Fruit fly (Drosophila melanogaster) whole organism: ENCODE data around the gene CG31898.

Experiments used
- CG8478 ChIP-seq: fragments of >200 bp; optimal IDR thresholded peaks from 2 replicates; lab custom pipeline; 2018; ENCODE audit warnings: inconsistent platforms
- Dll ChIP-seq: fragments of >200 bp; optimal IDR thresholded peaks from 2 replicates; lab custom pipeline; 2017
- EcR ChIP-seq, 2 experiments: fragments of >200 bp; optimal IDR thresholded peaks; 2 replicates each; lab custom pipeline; 2017; ENCODE audit warnings: missing biosample characterization in 2 of 2, missing genetic modification characterization in 2 of 2, missing genetic modification reagents in 2 of 2
- pan ChIP-seq: fragments of >200 bp; optimal IDR thresholded peaks from 2 replicates; lab custom pipeline; 2017
- psq ChIP-seq: fragments of >200 bp; optimal IDR thresholded peaks from 2 replicates; lab custom pipeline; 2017
- usp ChIP-seq: fragments of >200 bp; optimal IDR thresholded peaks from 2 replicates; lab custom pipeline; 2017; ENCODE audit warnings: missing biosample characterization, missing genetic modification characterization, mixed read lengths

CG31898 gene

DNA sequence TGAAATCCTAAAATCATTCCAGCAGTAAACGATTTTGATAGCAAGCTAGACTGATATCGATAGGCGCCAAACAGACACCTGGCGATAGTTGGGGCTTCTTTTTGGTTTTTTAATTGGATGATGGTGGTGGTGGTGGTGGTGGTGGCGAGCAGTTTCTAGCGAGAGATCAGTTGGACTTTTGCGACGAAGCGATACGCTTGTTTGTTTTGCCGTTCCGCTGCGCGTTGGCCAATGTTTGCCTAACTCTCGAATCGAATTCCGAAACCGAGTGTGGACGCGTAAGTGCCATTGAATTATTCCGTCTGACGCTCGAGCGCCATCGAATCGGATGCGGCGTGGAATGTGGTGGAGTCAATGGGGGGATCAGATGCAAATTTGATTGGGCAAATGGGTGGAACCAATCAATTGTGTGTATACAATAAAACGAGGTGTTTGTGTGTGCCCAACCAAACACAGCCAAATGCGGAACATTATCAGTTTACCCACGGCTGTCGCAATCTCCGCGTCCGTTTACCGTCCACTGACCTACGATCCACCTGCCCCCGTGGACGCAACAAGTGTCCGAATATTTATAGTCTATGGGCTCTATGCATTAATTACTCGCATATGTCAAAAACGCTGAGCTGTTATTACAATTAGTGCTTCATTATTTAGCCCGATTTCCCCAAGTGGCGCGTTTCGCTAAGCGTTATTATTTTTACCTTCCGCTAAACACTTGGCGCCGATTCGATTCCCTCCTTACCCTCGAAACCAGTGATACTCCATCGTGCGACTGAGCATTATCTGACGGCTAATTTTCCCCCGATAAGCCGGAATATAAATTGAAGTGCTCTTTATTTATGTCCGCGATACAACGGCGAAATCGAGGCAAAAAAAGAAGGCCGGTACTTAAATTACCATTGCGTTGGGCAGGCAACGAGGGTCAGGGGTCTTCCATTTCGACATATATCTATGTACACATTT, 29.6 kb upstream of the CG31898 start, which contains the start of gene CG17292:
CG17292 (plus strand) TSS at position 91 of the 963 bp plus-strand sequence.
- TF ChIP-seq pan (lab: Kevin White, UChicago) = no peak
- no peak for TF ChIP-seq psq (lab: Kevin White, UChicago)
- no peak for TF ChIP-seq Dll (lab: Kevin White, UChicago)
- no peak for TF ChIP-seq EcR (GFP tag; optimal IDR thresholded peaks at IDR 0.05; lab: Kevin White, UChicago)
- TF ChIP-seq CG8478 (lab: Kevin White, UChicago) = no peak
- no peak for TF ChIP-seq usp (GFP tag; lab: Kevin White, UChicago)

- no peak for TF ChIP-seq pan (lab: Kevin White, UChicago)
- no peak for TF ChIP-seq psq (lab: Kevin White, UChicago)
- no peak for TF ChIP-seq CG8478 (lab: Kevin White, UChicago)
- no peak for TF ChIP-seq EcR (GFP tag; optimal IDR thresholded peaks at IDR 0.05; lab: Kevin White, UChicago)
- TF ChIP-seq Dll (lab: Kevin White, UChicago) = no peak
- no peak for TF ChIP-seq usp (GFP tag; lab: Kevin White, UChicago)
These were observed 28.8 kb upstream of the CG31898 start for dm6 chr2L:8371354-8371937.

DNA sequence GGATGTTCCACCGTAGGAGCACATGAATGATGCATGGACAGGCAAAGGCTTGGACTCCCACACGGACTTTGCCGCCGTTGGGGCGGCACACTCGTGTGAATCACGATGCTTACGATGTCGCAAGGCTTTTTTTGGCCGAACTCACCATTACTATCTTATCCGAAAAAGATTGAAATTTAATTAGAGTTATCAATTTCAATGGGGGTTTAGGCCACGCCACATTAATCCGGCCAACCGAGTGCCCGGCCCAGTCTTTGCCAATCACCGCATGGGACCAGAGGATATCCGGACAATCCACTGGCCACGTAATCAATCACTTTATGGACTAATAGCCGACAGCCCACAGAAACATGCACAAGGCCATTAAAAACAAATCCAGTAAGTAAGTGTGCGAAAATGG, 28.0 kb upstream of the CG31898 start:
- no peak for TF ChIP-seq psq (lab: Kevin White, UChicago)
- no peak for TF ChIP-seq EcR (GFP tag; optimal IDR thresholded peaks at IDR 0.05; lab: Kevin White, UChicago)
- no peak for TF ChIP-seq CG8478 (lab: Kevin White, UChicago)
- TF ChIP-seq Dll (lab: Kevin White, UChicago) = no peak
- TF ChIP-seq pan (lab: Kevin White, UChicago) = no peak
- no peak for TF ChIP-seq usp (GFP tag; lab: Kevin White, UChicago)

DNA sequence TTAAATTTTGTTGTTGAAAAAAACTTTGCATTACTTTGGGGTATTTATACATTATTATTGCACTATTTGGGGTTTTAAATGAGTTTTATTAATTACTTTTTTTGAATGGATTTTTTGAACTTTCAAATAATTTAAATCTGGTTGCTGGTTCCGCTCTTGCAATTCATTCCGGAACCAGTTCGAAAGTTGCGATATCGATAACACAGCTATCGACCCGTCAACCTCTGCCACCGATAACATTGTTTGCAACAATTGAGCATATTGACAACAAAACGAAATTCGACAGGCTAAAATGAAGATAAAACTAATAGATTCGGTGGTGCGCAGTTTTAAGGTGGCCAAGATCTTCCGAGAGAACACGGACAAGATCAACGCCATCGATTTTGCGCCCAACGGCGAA, 26.0 kb upstream of the CG31898 start, which contains the start of gene Wdr82:
Wdr82 (plus strand) TSS at position 227 of the 400 bp plus-strand sequence.
- TF ChIP-seq pan (lab: Kevin White, UChicago) (no peak), psq (lab: Kevin White, UChicago) (no peak), usp (GFP tag; lab: Kevin White, UChicago) (no peak), Dll (lab: Kevin White, UChicago) (no peak), CG8478 (lab: Kevin White, UChicago) (no peak), EcR (GFP tag; optimal IDR thresholded peaks at IDR 0.05; lab: Kevin White, UChicago) (no peak)

DNA sequence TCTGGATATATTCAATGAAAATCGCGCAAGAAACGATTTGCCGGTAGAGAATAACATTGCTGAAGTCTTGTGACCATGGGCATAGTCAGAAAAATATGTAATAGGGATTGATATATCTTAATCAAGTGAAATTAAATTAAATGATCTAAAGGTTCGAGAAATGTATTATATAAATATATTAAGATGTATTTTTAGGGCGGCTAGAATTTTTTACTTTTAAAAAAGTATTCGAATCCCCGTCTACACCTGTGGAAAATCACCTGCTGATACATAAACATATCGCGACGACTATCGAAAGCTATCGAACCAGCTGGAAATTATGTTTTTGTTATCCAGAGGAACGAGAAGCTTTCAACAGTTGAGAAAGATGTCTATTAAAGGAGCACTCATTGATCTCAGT, 23.5 kb upstream of the CG31898 start, which contains the start of the genes CG13390 and CG17294:
CG13390 (minus strand) TSS at position 81 of the 400 bp plus-strand sequence.
CG17294 (plus strand) TSS at position 319 of the 400 bp plus-strand sequence.
- TF ChIP-seq psq (lab: Kevin White, UChicago) (no peak), CG8478 (lab: Kevin White, UChicago) (no peak), Dll (lab: Kevin White, UChicago) (no peak), EcR (GFP tag; optimal IDR thresholded peaks at IDR 0.05; lab: Kevin White, UChicago) (no peak), pan (lab: Kevin White, UChicago) (no peak), usp (GFP tag; lab: Kevin White, UChicago) (no peak)

DNA sequence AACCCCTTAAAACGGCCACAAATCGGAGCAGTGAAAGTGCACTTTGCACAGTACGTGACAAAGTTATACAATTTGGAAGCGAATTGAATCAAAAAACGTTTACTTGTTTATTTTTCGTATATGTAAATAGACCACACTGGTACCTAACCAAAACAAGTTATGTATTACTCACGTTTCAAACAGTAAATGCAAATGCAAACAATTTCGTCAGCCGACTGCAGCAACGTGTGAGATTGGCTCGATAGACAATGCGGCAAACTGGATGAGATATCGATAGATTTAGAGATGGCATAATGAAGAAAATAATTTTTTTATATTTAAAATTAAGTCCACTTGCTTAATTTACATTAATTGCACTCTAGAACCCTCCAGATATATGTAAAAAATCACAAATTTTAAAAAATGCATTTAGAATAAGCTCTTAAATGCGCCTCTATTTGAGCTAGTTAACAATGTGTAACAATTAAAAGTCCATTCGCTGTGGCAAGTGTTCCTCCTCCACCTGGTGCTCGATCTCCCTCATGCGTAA, 18.6 kb upstream of the CG31898 start, which contains the start of gene AlaRS:
AlaRS (minus strand) TSS at position 257 of the 529 bp plus-strand sequence.
- no peak for TF ChIP-seq EcR (GFP tag; optimal IDR thresholded peaks at IDR 0.05; lab: Kevin White, UChicago)
- TF ChIP-seq psq (lab: Kevin White, UChicago) = no peak
- no peak for TF ChIP-seq pan (lab: Kevin White, UChicago)
- no peak for TF ChIP-seq Dll (lab: Kevin White, UChicago)

dm6 chr2L:8382646-8383045, 17.6 kb upstream of the CG31898 start, which contains the start of the genes CG13392 and Rcd4:
Gene CG13392 (minus strand): TSS chr2L:8382807.
Gene Rcd4 (plus strand): TSS chr2L:8382861.
- TF ChIP-seq psq (lab: Kevin White, UChicago) = no peak
- TF ChIP-seq Dll (lab: Kevin White, UChicago) = no peak
- TF ChIP-seq usp (GFP tag; lab: Kevin White, UChicago) = no peak
- no peak for TF ChIP-seq EcR (GFP tag; optimal IDR thresholded peaks at IDR 0.05; lab: Kevin White, UChicago)
- TF ChIP-seq pan (lab: Kevin White, UChicago) = no peak
- TF ChIP-seq CG8478 (lab: Kevin White, UChicago) = no peak

DNA sequence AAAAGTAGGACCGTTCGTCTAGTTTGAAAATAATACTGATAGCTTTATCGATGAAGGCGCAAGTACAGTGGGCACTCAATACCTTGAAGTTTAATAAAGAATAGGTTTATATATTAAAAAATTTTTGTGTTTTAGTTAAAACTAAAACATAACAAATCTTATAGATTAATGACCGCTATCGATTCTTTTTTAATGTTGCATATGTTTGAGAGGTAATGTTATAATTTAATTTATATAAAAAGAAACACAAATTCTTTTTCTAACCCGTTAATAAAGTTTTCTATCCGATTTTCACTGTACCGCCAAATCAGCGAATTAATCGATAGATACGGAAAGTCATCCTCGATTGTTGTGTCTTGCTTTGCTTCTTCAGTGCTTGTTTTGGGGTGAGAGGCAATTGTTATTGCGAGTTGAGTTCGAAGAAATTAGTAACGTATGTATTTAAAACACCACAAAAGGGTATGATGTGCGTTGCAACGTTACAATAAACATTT, 16.1 kb upstream of the CG31898 start, which contains the start of the genes Dad1 and CG13384:
Dad1 (minus strand) TSS at position 30 of the 494 bp plus-strand sequence.
CG13384 (plus strand) TSS at position 348 of the 494 bp plus-strand sequence.
- no peak for TF ChIP-seq pan (lab: Kevin White, UChicago)

dm6 chr2L:8384985-8385519, 15.2 kb upstream of the CG31898 start:
- TF ChIP-seq usp (GFP tag; lab: Kevin White, UChicago) (no peak), CG8478 (lab: Kevin White, UChicago) (no peak), psq (lab: Kevin White, UChicago) (no peak), pan (lab: Kevin White, UChicago) (no peak), EcR (GFP tag; optimal IDR thresholded peaks at IDR 0.05; lab: Kevin White, UChicago) (no peak), Dll (lab: Kevin White, UChicago) (no peak)

- TF ChIP-seq EcR (GFP tag; optimal IDR thresholded peaks at IDR 0.05; lab: Kevin White, UChicago) (no peak), Dll (lab: Kevin White, UChicago) (no peak), pan (lab: Kevin White, UChicago) (no peak)
These were observed 14.4 kb upstream of the CG31898 start for dm6 chr2L:8385849-8386248.
